Worm (Caenorhabditis elegans) whole organism, early embryonic: ENCODE data around the gene hif-1.
A peak's percentile ranks its signal among the peaks of the same experiment; 100 is the strongest.

Experiments
- B0310.2 ChIP-seq: sonication (generic microtip); optimal IDR thresholded peaks from 2 replicates; lab custom pipeline; 2016; ENCODE audit warnings: mild to moderate bottlenecking, missing genetic modification characterization, missing compliant biosample characterization
- F13C5.2 ChIP-seq: sonication (generic microtip); optimal IDR thresholded peaks from 2 replicates; lab custom pipeline; 2017; ENCODE audit warnings: mild to moderate bottlenecking, missing genetic modification characterization, inconsistent platforms, missing compliant biosample characterization
- aly-1 ChIP-seq: sonication (generic microtip); optimal IDR thresholded peaks from 2 replicates; lab custom pipeline; 2016; ENCODE audit warnings: missing genetic modification characterization, missing compliant biosample characterization
- ama-1 ChIP-seq: fragments of 150-350 bp; optimal IDR thresholded peaks from 2 replicates; lab custom pipeline; 2014
- ceh-13 ChIP-seq: fragments of 200-800 bp; sonication (Bioruptor generic); optimal IDR thresholded peaks from 2 replicates; lab custom pipeline; 2018; ENCODE audit warnings: mild to moderate bottlenecking, missing genetic modification characterization, missing compliant biosample characterization
- ceh-36 ChIP-seq: sonication (generic microtip); optimal IDR thresholded peaks from 2 replicates; lab custom pipeline; 2016; ENCODE audit warnings: missing genetic modification characterization, inconsistent platforms, missing compliant biosample characterization
- ets-7 ChIP-seq: sonication (generic microtip); optimal IDR thresholded peaks from 2 replicates; lab custom pipeline; 2016; ENCODE audit warnings: missing genotype, missing genetic modification characterization, missing compliant biosample characterization
- flt-1 ChIP-seq: fragments of 200-800 bp; sonication (Bioruptor generic); IDR thresholded peaks from 2 replicates; pipeline ENCODE4 v1.3.6; 2022; ENCODE audit warnings: missing genetic modification characterization, missing compliant biosample characterization
- hmbx-1 ChIP-seq: sonication (generic microtip); optimal IDR thresholded peaks from 2 replicates; lab custom pipeline; 2016; ENCODE audit warnings: mild to moderate bottlenecking, missing genetic modification characterization, missing compliant biosample characterization
- hmg-4 ChIP-seq: fragments of 200-800 bp; sonication (Bioruptor generic); optimal IDR thresholded peaks from 2 replicates; lab custom pipeline; 2018; ENCODE audit warnings: mild to moderate bottlenecking, missing genetic modification characterization, missing compliant biosample characterization
- hnd-1 ChIP-seq: sonication (generic microtip); optimal IDR thresholded peaks from 2 replicates; lab custom pipeline; 2016; ENCODE audit warnings: missing genetic modification characterization, missing compliant biosample characterization
- pes-1 ChIP-seq: fragments of 200-800 bp; sonication (Bioruptor generic); IDR thresholded peaks from 2 replicates; pipeline ENCODE4 v1.3.6; 2022; ENCODE audit warnings: missing genetic modification reagents, missing genetic modification characterization, missing compliant biosample characterization
- scrt-1 ChIP-seq: fragments of 200-800 bp; sonication (Bioruptor generic); IDR thresholded peaks from 2 replicates; pipeline ENCODE4 v1.3.6; 2022; ENCODE audit warnings: missing genetic modification characterization, missing compliant biosample characterization
- sea-1 ChIP-seq: fragments of 200-800 bp; sonication (Bioruptor generic); conservative IDR thresholded peaks from 2 replicates; pipeline ENCODE4 v1.3.6; 2022; ENCODE audit warnings: missing genetic modification characterization, missing compliant biosample characterization
- tbx-11 ChIP-seq: fragments of 200-800 bp; sonication (Bioruptor generic); IDR thresholded peaks from 2 replicates; pipeline ENCODE4 v1.3.6; 2022; ENCODE audit warnings: missing genetic modification characterization, missing compliant biosample characterization
- tbx-37 ChIP-seq: fragments of 200-800 bp; sonication (Bioruptor generic); conservative IDR thresholded peaks from 2 replicates; pipeline ENCODE4 v1.3.6; 2022; ENCODE audit warnings: missing genetic modification reagents, missing genetic modification characterization, missing compliant biosample characterization
- tra-4 ChIP-seq: sonication (generic microtip); optimal IDR thresholded peaks from 2 replicates; lab custom pipeline; 2017; ENCODE audit warnings: missing genetic modification characterization, missing compliant biosample characterization

The hif-1 gene

DNA sequence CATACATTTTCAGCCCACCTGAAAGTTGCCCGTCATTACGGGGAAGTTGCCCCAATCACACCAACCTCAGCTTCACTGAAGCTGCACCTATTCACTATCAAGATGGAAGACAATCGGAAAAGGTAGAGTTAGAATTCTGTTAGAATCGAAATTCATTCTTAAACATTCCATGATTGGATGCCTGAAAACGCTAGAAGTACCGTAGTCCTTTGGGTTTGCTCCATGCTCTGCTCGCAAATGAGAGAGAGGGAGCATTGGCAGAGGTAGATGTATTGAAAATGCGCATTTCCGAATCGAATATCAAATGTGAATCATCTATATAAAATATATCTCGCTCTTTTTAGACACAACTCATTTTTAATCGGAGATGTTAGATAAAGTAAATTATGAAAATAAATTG is at the start of gene hif-1:
Gene hif-1, plus strand, starts transcription at position 8 of the 400 bp plus-strand sequence.
- TF ChIP-seq tbx-37 = no peak
- no peak for TF ChIP-seq hmbx-1
- TF ChIP-seq ceh-36 (tag; lab: Kevin White, UChicago) = no peak
- no peak for TF ChIP-seq sea-1 (GFP tag; lab: Robert Waterston, UW)
- no peak for TF ChIP-seq hmg-4 (GFP tag; lab: Kevin White, UChicago)
- no peak for TF ChIP-seq hnd-1

DNA sequence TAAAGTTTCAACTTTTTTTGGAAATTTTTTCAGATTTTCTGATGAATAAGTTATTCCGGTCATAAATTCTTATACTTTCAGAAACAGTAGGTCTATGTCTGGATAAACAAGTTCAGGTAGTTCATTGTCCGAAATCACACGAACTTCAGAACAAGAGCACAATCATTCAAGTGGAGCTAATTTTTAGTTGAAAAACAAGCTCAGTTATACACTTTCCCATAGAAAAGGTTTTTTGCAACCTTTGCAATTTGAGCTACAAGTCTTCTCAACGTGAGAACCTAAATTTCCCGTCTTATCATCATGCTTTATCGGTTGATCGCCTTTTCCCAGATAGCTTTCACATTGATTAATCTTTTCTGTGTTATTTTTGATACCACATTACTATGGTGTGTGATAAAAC is 48.4 kb upstream of the hif-1 start, which contains the start of gene srxa-1:
Gene srxa-1, plus strand, starts transcription at position 301 of the 400 bp plus-strand sequence.
- TF ChIP-seq tbx-37 = no peak
- TF ChIP-seq B0310.2 (tag; lab: Kevin White, UChicago) = no peak
- no peak for TF ChIP-seq scrt-1 (GFP tag; lab: Robert Waterston, UW)
- TF ChIP-seq ama-1 (lab: Kevin White, UChicago) = no peak
- no peak for TF ChIP-seq hnd-1
- TF ChIP-seq aly-1 (tag; lab: Kevin White, UChicago) = no peak
- TF ChIP-seq hmg-4 (GFP tag; lab: Kevin White, UChicago) = no peak
- no peak for TF ChIP-seq tra-4 (tag; lab: Kevin White, UChicago)
- TF ChIP-seq pes-1 (GFP tag; lab: Robert Waterston, UW) = no peak
- TF ChIP-seq ets-7 = no peak
- TF ChIP-seq tbx-11 (GFP tag; lab: Robert Waterston, UW) = no peak
- no peak for TF ChIP-seq flt-1 (GFP tag; lab: Robert Waterston, UW)
- no peak for TF ChIP-seq F13C5.2 (tag; lab: Kevin White, UChicago)
- TF ChIP-seq ceh-13 (GFP tag; lab: Kevin White, UChicago) = no peak
- TF ChIP-seq ceh-36 (tag; lab: Kevin White, UChicago) = no peak
- TF ChIP-seq hmbx-1 = no peak
- no peak for TF ChIP-seq sea-1 (GFP tag; lab: Robert Waterston, UW)

DNA sequence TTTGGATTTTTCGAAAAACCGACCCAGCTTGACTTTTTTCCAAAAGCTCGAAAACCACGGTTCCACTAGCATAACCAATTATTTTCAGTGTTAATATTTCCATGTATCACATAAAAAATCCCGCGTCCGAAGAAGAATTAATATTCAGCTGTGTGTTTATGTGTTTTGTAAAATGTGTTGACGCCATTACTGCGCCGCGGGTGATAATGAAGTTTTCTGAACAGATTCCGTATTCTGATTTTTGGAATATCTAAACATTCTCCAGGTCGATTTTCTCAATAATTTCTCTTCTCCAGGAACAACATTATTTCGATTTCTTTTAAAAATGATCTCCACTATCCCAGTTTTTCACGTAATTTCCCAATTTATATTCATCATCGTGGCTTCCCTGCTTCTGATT is 45.5 kb upstream of the hif-1 start, which contains the start of gene srxa-6:
Gene srxa-6, plus strand, starts transcription at position 301 of the 400 bp plus-strand sequence.
- no peak for TF ChIP-seq hmbx-1
- TF ChIP-seq aly-1 (tag; lab: Kevin White, UChicago) = no peak
- no peak for TF ChIP-seq sea-1 (GFP tag; lab: Robert Waterston, UW)
- no peak for TF ChIP-seq tbx-11 (GFP tag; lab: Robert Waterston, UW)
- TF ChIP-seq F13C5.2 (tag; lab: Kevin White, UChicago) = no peak
- TF ChIP-seq flt-1 (GFP tag; lab: Robert Waterston, UW) = no peak
- no peak for TF ChIP-seq ets-7
- TF ChIP-seq scrt-1 (GFP tag; lab: Robert Waterston, UW) = no peak
- no peak for TF ChIP-seq ama-1 (lab: Kevin White, UChicago)
- TF ChIP-seq tbx-37 = no peak
- no peak for TF ChIP-seq pes-1 (GFP tag; lab: Robert Waterston, UW)
- no peak for TF ChIP-seq tra-4 (tag; lab: Kevin White, UChicago)
- no peak for TF ChIP-seq B0310.2 (tag; lab: Kevin White, UChicago)
- TF ChIP-seq hmg-4 (GFP tag; lab: Kevin White, UChicago) = no peak

DNA sequence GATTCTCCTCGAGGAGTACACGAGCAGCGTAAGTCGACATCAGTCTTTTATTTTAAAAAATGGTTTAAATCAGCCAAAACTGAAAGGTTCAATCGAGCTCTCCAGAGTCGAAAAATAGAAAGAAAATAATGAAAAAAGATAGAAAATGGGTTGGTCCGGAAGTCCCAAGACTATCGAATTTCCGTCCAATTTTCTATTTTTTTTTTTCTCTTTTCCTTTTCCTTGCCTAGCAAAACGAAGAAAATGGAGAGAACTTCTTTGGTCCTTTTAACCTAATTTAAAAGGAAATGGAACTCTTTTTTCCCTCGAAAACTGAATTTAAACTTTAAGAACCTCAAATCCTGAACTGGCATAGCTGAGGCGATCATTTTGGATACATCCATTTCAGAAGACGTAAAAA is 40.8 kb upstream of the hif-1 start:
- TF ChIP-seq B0310.2 (tag; lab: Kevin White, UChicago) = no peak
- TF ChIP-seq hnd-1 = no peak
- no peak for TF ChIP-seq hmg-4 (GFP tag; lab: Kevin White, UChicago)
- TF ChIP-seq pes-1 (GFP tag; lab: Robert Waterston, UW) = no peak
- no peak for TF ChIP-seq hmbx-1
- no peak for TF ChIP-seq scrt-1 (GFP tag; lab: Robert Waterston, UW)

DNA sequence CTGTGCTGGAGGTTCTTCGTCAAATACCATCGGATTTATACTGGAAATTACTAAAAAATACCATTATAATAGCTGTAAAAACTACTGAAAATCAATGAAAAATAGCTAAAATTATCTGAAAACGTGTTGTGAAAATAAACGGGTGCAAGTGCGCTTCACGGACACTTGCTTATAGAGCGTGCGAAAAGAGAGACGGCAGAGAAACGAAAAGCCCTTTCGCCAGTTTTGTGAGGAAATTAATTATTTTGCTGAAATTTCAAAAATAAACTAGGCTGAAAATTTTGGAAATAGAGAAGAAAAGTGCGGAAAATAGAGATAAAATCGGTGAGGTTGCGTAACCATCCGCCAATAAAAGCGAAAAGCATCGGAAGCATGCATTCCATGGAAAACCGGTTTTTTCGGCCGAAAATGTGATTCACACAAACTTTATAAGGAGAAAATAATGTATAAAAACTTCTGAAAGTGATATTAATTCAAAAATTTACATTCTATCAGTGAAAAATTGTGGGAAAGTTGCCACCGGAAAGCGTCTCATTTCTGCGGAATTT is 35.8 kb upstream of the hif-1 start, which contains the start of gene dnj-25:
Gene dnj-25, minus strand, starts transcription at position 57 of the 548 bp plus-strand sequence.
- TF ChIP-seq B0310.2 (tag; lab: Kevin White, UChicago) = no peak
- TF ChIP-seq tra-4 (tag; lab: Kevin White, UChicago) = no peak
- TF ChIP-seq flt-1 (GFP tag; lab: Robert Waterston, UW) = no peak
- no peak for TF ChIP-seq scrt-1 (GFP tag; lab: Robert Waterston, UW)
- no peak for TF ChIP-seq hnd-1
- peak; percentile 27 for TF ChIP-seq F13C5.2 (tag; lab: Kevin White, UChicago)

DNA sequence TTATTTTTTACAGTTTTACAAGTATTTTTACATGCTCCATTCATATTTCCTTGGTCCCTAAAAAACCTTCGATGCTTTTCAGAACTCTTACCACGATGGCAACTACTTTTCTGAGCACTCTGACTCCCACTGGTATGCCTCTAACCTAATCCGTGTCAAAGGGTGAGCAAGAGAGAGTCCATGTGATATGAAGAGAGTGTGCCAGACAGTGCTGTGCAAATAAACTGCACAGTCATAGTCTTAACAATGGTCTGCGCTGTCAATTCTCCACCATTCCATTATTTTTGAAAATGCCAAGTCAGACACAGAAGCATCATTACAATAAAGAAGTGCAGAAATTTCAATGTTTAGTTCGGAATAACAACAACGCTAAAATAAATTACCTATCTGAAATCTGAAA is 34.9 kb upstream of the hif-1 start:
- no peak for TF ChIP-seq tbx-37
- no peak for TF ChIP-seq hmbx-1
- TF ChIP-seq pes-1 (GFP tag; lab: Robert Waterston, UW) = no peak
- TF ChIP-seq scrt-1 (GFP tag; lab: Robert Waterston, UW) = no peak
- no peak for TF ChIP-seq F13C5.2 (tag; lab: Kevin White, UChicago)
- no peak for TF ChIP-seq tbx-11 (GFP tag; lab: Robert Waterston, UW)
- no peak for TF ChIP-seq aly-1 (tag; lab: Kevin White, UChicago)
- no peak for TF ChIP-seq ceh-13 (GFP tag; lab: Kevin White, UChicago)
- no peak for TF ChIP-seq ceh-36 (tag; lab: Kevin White, UChicago)
- no peak for TF ChIP-seq hmg-4 (GFP tag; lab: Kevin White, UChicago)
- no peak for TF ChIP-seq ets-7

DNA sequence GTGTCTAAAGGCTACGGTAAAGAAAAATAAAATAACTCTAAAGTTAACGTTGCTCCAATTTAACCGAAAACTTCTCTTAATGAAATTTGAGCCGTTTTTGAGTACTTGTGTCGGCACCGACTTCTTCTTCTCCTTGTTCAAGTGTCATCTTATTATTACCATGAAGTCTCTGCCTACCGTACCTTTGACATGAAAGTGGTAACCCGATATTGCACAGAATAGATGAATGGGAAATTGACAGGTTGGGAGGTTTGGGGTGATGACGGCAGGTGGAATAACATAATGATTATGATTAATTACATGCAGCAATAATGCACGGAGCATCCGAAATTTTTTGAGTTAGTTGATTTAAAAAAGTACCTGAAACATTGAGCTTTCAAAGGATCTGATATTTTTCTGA is 33.4 kb upstream of the hif-1 start:
- TF ChIP-seq ets-7 (no peak), hnd-1 (no peak), tra-4 (tag; lab: Kevin White, UChicago) (no peak), B0310.2 (tag; lab: Kevin White, UChicago) (no peak)

DNA sequence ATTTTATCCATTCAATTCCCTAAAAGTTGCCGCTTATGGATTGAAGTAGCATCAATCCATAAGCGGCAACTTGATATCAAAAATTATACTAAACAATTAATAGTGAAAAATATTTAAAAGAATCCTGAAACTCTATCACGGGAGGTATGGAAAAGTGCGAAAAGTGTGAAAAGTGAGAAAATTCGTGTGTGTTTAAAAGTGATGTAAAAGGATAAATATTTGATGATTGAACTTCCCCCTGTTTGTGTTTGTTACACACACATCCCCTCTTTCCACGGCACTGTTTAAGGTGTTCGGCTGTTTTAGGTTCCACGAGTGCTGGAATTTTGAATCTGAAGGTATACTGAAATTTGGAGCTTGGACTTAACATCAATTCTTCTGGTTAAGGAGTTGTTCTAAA is 32.2 kb upstream of the hif-1 start:
- TF ChIP-seq scrt-1 (GFP tag; lab: Robert Waterston, UW) (no peak), tbx-11 (GFP tag; lab: Robert Waterston, UW) (0 out of 2 replicates have a peak, but pooled peaks have one; percentile 17), tbx-37 (no peak)
